Fruit fly (Drosophila melanogaster) whole organism, embryonic: Measurements from ENCODE around the gene wda.

Source experiments
- CG1024 ChIP-seq: fragments of 200-800 bp; sonication (Bioruptor generic); IDR thresholded peaks from 2 replicates; pipeline ENCODE4 v1.3.6; 2022; ENCODE audit warnings: missing biosample characterization, missing genetic modification characterization
- CG10959 ChIP-seq: fragments of 200-800 bp; sonication (Bioruptor generic); IDR thresholded peaks from 2 replicates; pipeline ENCODE4 v1.3.6; 2022; ENCODE audit warnings: missing biosample characterization, missing genetic modification characterization
- CG11247 ChIP-seq: fragments of 200-800 bp; sonication (Bioruptor generic); IDR thresholded peaks from 2 replicates; pipeline ENCODE4 v1.3.6; 2022; ENCODE audit warnings: missing biosample characterization, missing genetic modification characterization
- CG12071 ChIP-seq: fragments of 200-800 bp; sonication (Bioruptor generic); optimal IDR thresholded peaks from 3 replicates; lab custom pipeline; 2018; ENCODE audit warnings: missing biosample characterization, mild to moderate bottlenecking, missing genetic modification characterization
- CG12299 ChIP-seq: fragments of 200-800 bp; sonication (Bioruptor generic); optimal IDR thresholded peaks from 2 replicates; lab custom pipeline; 2018; ENCODE audit warnings: missing biosample characterization, mild to moderate bottlenecking, missing genetic modification characterization
- CG12942 ChIP-seq: fragments of 200-800 bp; sonication (Bioruptor generic); optimal IDR thresholded peaks from 3 replicates; lab custom pipeline; 2016; ENCODE audit warnings: missing biosample characterization, missing genetic modification characterization
- CG14050 ChIP-seq: fragments of 200-800 bp; sonication (Bioruptor generic); IDR thresholded peaks from 3 replicates; pipeline ENCODE4 v1.3.6; 2022; ENCODE audit warnings: missing biosample characterization, missing genetic modification characterization
- CG17359 ChIP-seq: fragments of 200-800 bp; sonication (Bioruptor generic); optimal IDR thresholded peaks from 3 replicates; lab custom pipeline; 2018; ENCODE audit warnings: missing biosample characterization, mild to moderate bottlenecking, missing genetic modification characterization, moderate library complexity
- CG31388 ChIP-seq: fragments of 200-800 bp; sonication (Bioruptor generic); optimal IDR thresholded peaks from 2 replicates; lab custom pipeline; 2016; ENCODE audit warnings: missing biosample characterization, missing genetic modification characterization
- CG3407 ChIP-seq: fragments of 200-800 bp; sonication (Bioruptor generic); optimal IDR thresholded peaks from 2 replicates; lab custom pipeline; 2018; ENCODE audit warnings: missing biosample characterization, mild to moderate bottlenecking, missing genetic modification characterization
- CG3838 ChIP-seq: fragments of 200-800 bp; sonication (Bioruptor generic); optimal IDR thresholded peaks from 3 replicates; lab custom pipeline; 2016; ENCODE audit warnings: missing biosample characterization, missing genetic modification characterization
- CG5180 ChIP-seq: fragments of 200-800 bp; sonication (Bioruptor generic); optimal IDR thresholded peaks from 3 replicates; lab custom pipeline; 2017; ENCODE audit warnings: missing biosample characterization, missing genetic modification characterization, mild to moderate bottlenecking, moderate library complexity, missing genetic modification reagents
- CG6254 ChIP-seq: fragments of 200-800 bp; sonication (Bioruptor generic); optimal IDR thresholded peaks from 3 replicates; lab custom pipeline; 2017; ENCODE audit warnings: mild to moderate bottlenecking, missing biosample characterization, missing genetic modification reagents, missing genetic modification characterization
- CG6683 ChIP-seq: fragments of 200-800 bp; sonication (Bioruptor generic); optimal IDR thresholded peaks from 2 replicates; lab custom pipeline; 2017; ENCODE audit warnings: missing biosample characterization, mild to moderate bottlenecking, missing genetic modification characterization, missing genetic modification reagents
- CG7357 ChIP-seq: fragments of 200-800 bp; sonication (Bioruptor generic); IDR thresholded peaks from 3 replicates; pipeline ENCODE4 v1.3.6; 2022; ENCODE audit warnings: missing biosample characterization, missing genetic modification characterization
- CG9797 ChIP-seq: fragments of 200-800 bp; sonication (Bioruptor generic); optimal IDR thresholded peaks from 3 replicates; lab custom pipeline; 2018; ENCODE audit warnings: missing biosample characterization, mild to moderate bottlenecking, missing genetic modification characterization
- CTCF ChIP-seq: fragments of 200-800 bp; sonication (Bioruptor generic); optimal IDR thresholded peaks from 2 replicates; lab custom pipeline; 2017; ENCODE audit warnings: missing biosample characterization, mild to moderate bottlenecking, missing genetic modification characterization, moderate library complexity
- Camta ChIP-seq: fragments of 200-800 bp; sonication (Bioruptor generic); optimal IDR thresholded peaks from 2 replicates; lab custom pipeline; 2016; ENCODE audit warnings: missing biosample characterization, missing genetic modification characterization
- D ChIP-seq, 2 experiments: fragments of 200-800 bp in 1 of 2; fragments of >200 bp in 1 of 2; sonication (Bioruptor generic) in 1 of 2; optimal IDR thresholded peaks; 2 replicates in 1 of 2; 3 replicates in 1 of 2; lab custom pipeline; 2017; ENCODE audit warnings: mild to moderate bottlenecking in 1 of 2, missing biosample characterization in 1 of 2, missing genetic modification characterization in 1 of 2, missing genetic modification reagents in 1 of 2
- ERR ChIP-seq: fragments of 200-800 bp; sonication (Bioruptor generic); optimal IDR thresholded peaks from 2 replicates; lab custom pipeline; 2016; ENCODE audit warnings: missing biosample characterization, missing genetic modification characterization
- Fer2 ChIP-seq: fragments of 200-800 bp; sonication (Bioruptor generic); optimal IDR thresholded peaks from 2 replicates; lab custom pipeline; 2018; ENCODE audit warnings: missing biosample characterization, mild to moderate bottlenecking, missing genetic modification characterization, moderate library complexity
- Fer3 ChIP-seq: fragments of 200-800 bp; sonication (Bioruptor generic); optimal IDR thresholded peaks from 2 replicates; lab custom pipeline; 2018; ENCODE audit warnings: missing biosample characterization, mild to moderate bottlenecking, missing genetic modification characterization, moderate library complexity
- Gug ChIP-seq: fragments of 200-800 bp; sonication (Bioruptor generic); IDR thresholded peaks from 4 replicates; pipeline ENCODE4 v1.3.6; 2022; ENCODE audit warnings: missing biosample characterization, missing genetic modification characterization
- H2.0 ChIP-seq: fragments of 200-800 bp; sonication (Bioruptor generic); IDR thresholded peaks from 2 replicates; pipeline ENCODE4 v1.3.6; 2022; ENCODE audit warnings: missing biosample characterization, missing genetic modification characterization
- Lhr ChIP-seq: fragments of 200-800 bp; sonication (Bioruptor generic); optimal IDR thresholded peaks from 3 replicates; lab custom pipeline; 2017; ENCODE audit warnings: mild to moderate bottlenecking, missing biosample characterization, missing genetic modification reagents, missing genetic modification characterization
- Mad ChIP-seq: fragments of 200-800 bp; sonication (Bioruptor generic); optimal IDR thresholded peaks from 2 replicates; lab custom pipeline; 2016; ENCODE audit warnings: missing biosample characterization, missing genetic modification characterization
- Max ChIP-seq: fragments of 200-800 bp; sonication (Bioruptor generic); optimal IDR thresholded peaks from 2 replicates; lab custom pipeline; 2016; ENCODE audit warnings: missing biosample characterization, mild to moderate bottlenecking, missing genetic modification characterization
- Oaz ChIP-seq: fragments of 200-800 bp; sonication (Bioruptor generic); IDR thresholded peaks from 2 replicates; pipeline ENCODE4 v1.3.6; 2022; ENCODE audit warnings: missing biosample characterization, missing genetic modification characterization
- Usf ChIP-seq: fragments of 200-800 bp; sonication (Bioruptor generic); optimal IDR thresholded peaks from 2 replicates; lab custom pipeline; 2017; ENCODE audit warnings: missing genotype, missing biosample characterization, missing genetic modification characterization
- aop ChIP-seq: fragments of 200-800 bp; sonication (Bioruptor generic); IDR thresholded peaks from 2 replicates; pipeline ENCODE4 v1.3.6; 2022; ENCODE audit warnings: missing biosample characterization, missing genetic modification characterization
- ap ChIP-seq: fragments of 200-800 bp; sonication (Bioruptor generic); IDR thresholded peaks from 2 replicates; pipeline ENCODE4 v1.3.6; 2022; ENCODE audit warnings: missing biosample characterization, missing genetic modification characterization
- cg ChIP-seq: fragments of 200-800 bp; sonication (Bioruptor generic); optimal IDR thresholded peaks from 3 replicates; lab custom pipeline; 2019; ENCODE audit warnings: missing biosample characterization, mild to moderate bottlenecking, missing genetic modification characterization, moderate library complexity
- chinmo ChIP-seq: fragments of 200-800 bp; sonication (Bioruptor generic); IDR thresholded peaks from 4 replicates; pipeline ENCODE4 v1.3.6; 2022; ENCODE audit warnings: missing biosample characterization, missing genetic modification characterization; ENCODE audit not compliant: partially characterized antibody
- croc ChIP-seq: fragments of 200-800 bp; sonication (Bioruptor generic); conservative IDR thresholded peaks from 3 replicates; pipeline ENCODE4 v1.3.6; 2022; ENCODE audit warnings: missing biosample characterization, missing genetic modification characterization
- cwo ChIP-seq: fragments of 200-800 bp; sonication (Bioruptor generic); optimal IDR thresholded peaks from 3 replicates; lab custom pipeline; 2017; ENCODE audit warnings: missing biosample characterization, missing genetic modification characterization, mild to moderate bottlenecking, moderate library complexity, missing genetic modification reagents
- emc ChIP-seq: fragments of 200-800 bp; sonication (Bioruptor generic); optimal IDR thresholded peaks from 2 replicates; lab custom pipeline; 2016; ENCODE audit warnings: missing biosample characterization, missing genetic modification characterization
- eve ChIP-seq, 2 experiments: fragments of >200 bp; optimal IDR thresholded peaks; 2 replicates each; lab custom pipeline; 2017; ENCODE audit warnings: missing biosample characterization in 2 of 2, missing genetic modification characterization in 2 of 2
- ftz-f1 ChIP-seq: fragments of 200-800 bp; sonication (Bioruptor generic); optimal IDR thresholded peaks from 2 replicates; lab custom pipeline; 2016; ENCODE audit warnings: missing biosample characterization, missing genetic modification characterization
- gro ChIP-seq: fragments of 200-800 bp; sonication (Bioruptor generic); optimal IDR thresholded peaks from 2 replicates; lab custom pipeline; 2016; ENCODE audit warnings: missing biosample characterization, missing genetic modification characterization
- gsb-n ChIP-seq: fragments of 200-800 bp; sonication (Bioruptor generic); optimal IDR thresholded peaks from 3 replicates; lab custom pipeline; 2018; ENCODE audit warnings: missing biosample characterization, mild to moderate bottlenecking, missing genetic modification characterization
- her ChIP-seq: fragments of 200-800 bp; sonication (Bioruptor generic); optimal IDR thresholded peaks from 2 replicates; lab custom pipeline; 2016; ENCODE audit warnings: missing biosample characterization, missing genetic modification characterization
- lilli ChIP-seq: fragments of 200-800 bp; sonication (Bioruptor generic); optimal IDR thresholded peaks from 3 replicates; lab custom pipeline; 2016; ENCODE audit warnings: missing biosample characterization, missing genetic modification characterization
- pros ChIP-seq: fragments of 200-800 bp; sonication (Bioruptor generic); optimal IDR thresholded peaks from 3 replicates; lab custom pipeline; 2019; ENCODE audit warnings: missing biosample characterization, mild to moderate bottlenecking, missing genetic modification characterization, moderate library complexity
- pum ChIP-seq: fragments of 200-800 bp; sonication (Bioruptor generic); optimal IDR thresholded peaks from 2 replicates; lab custom pipeline; 2016; ENCODE audit warnings: missing biosample characterization, missing genetic modification characterization
- pzg ChIP-seq: fragments of 200-800 bp; sonication (Bioruptor generic); optimal IDR thresholded peaks from 3 replicates; lab custom pipeline; 2018; ENCODE audit warnings: missing biosample characterization, mild to moderate bottlenecking, missing genetic modification characterization, moderate library complexity
- ro ChIP-seq: fragments of 200-800 bp; sonication (Bioruptor generic); IDR thresholded peaks from 2 replicates; pipeline ENCODE4 v1.3.6; 2022; ENCODE audit warnings: missing biosample characterization, missing genetic modification characterization
- shn ChIP-seq: fragments of 200-800 bp; sonication (Bioruptor generic); optimal IDR thresholded peaks from 3 replicates; lab custom pipeline; 2016; ENCODE audit warnings: missing biosample characterization, missing genetic modification characterization
- sob ChIP-seq: fragments of 200-800 bp; sonication (Bioruptor generic); IDR thresholded peaks from 2 replicates; pipeline ENCODE4 v1.3.6; 2022; ENCODE audit warnings: missing biosample characterization, missing genetic modification characterization
- tx ChIP-seq: fragments of 200-800 bp; sonication (Bioruptor generic); optimal IDR thresholded peaks from 2 replicates; lab custom pipeline; 2016; ENCODE audit warnings: missing biosample characterization, missing genetic modification characterization
- yki ChIP-seq: fragments of >200 bp; optimal IDR thresholded peaks from 3 replicates; lab custom pipeline; 2018
- zen ChIP-seq: fragments of 200-800 bp; sonication (Bioruptor generic); optimal IDR thresholded peaks from 3 replicates; lab custom pipeline; 2018; ENCODE audit warnings: missing biosample characterization, mild to moderate bottlenecking, missing genetic modification characterization, moderate library complexity
- zen2 ChIP-seq: fragments of 200-800 bp; sonication (Bioruptor generic); IDR thresholded peaks from 3 replicates; pipeline ENCODE4 v1.3.6; 2022; ENCODE audit warnings: missing biosample characterization, missing genetic modification characterization; ENCODE audit not compliant: partially characterized antibody

Gene wda

DNA sequence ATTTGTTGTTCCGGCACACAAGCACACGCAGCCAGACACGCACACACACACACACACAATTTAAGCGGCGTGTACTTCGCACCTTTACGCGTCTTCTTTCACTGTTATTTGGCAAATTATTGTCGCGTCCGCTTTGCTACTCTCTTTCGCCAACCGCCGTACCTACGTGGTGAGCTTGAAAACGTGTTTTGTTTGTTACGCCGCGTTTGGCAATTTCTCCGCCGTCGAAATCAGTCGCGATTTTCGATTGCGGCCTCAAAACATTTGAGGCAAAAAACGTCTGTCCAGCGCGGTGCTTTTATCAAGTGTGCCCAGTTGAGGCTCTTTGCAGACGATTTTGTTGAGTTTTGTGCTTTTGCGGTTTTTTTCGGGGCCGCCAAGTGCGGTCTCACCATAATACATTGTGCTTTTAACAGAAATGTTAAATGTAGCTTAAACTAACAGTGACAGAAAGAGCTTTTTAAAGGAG lies 36.2 kb downstream of the wda start (continued):
- TF ChIP-seq Max (no peak), shn (GFP tag; lab: Kevin White, UChicago) (no peak), pum (GFP tag; lab: Kevin White, UChicago) (no peak), sob (GFP tag; lab: Robert Waterston, UW) (no peak), her (peak; percentile 3), Camta (GFP tag; lab: Kevin White, UChicago) (no peak), Usf (GFP tag; lab: Kevin White, UChicago) (no peak), ap (no peak), gsb-n (tag; lab: Kevin White, UChicago) (no peak), cwo (GFP tag; lab: Kevin White, UChicago) (peak; percentile 9), tx (GFP tag; lab: Kevin White, UChicago) (no peak), Fer2 (tag; lab: Kevin White, UChicago) (no peak), lilli (no peak), emc (GFP tag; lab: Kevin White, UChicago) (no peak), Fer3 (tag; lab: Kevin White, UChicago) (no peak), CG31388 (GFP tag; lab: Kevin White, UChicago) (no peak), CG7357 (GFP tag; lab: Robert Waterston, UW) (no peak), CG3407 (GFP tag; lab: Kevin White, UChicago) (no peak), pros (no peak), CG6254 (no peak), chinmo (GFP tag; lab: Robert Waterston, UW) (0 out of 4 replicates have a peak, but pooled peaks have one; percentile 31), CG3838 (GFP tag; lab: Kevin White, UChicago) (no peak), CTCF (peak; percentile 52), yki (lab: Kevin White, UChicago) (no peak), CG1024 (GFP tag; lab: Robert Waterston, UW) (no peak), H2.0 (GFP tag; lab: Robert Waterston, UW) (no peak), croc (GFP tag; lab: Robert Waterston, UW) (no peak), gro (GFP tag; lab: Kevin White, UChicago) (peak; percentile 54), aop (GFP tag; lab: Robert Waterston, UW) (no peak), zen (tag; lab: Kevin White, UChicago) (no peak), CG17359 (tag; lab: Kevin White, UChicago) (no peak), CG11247 (GFP tag; lab: Robert Waterston, UW) (no peak), CG10959 (GFP tag; lab: Robert Waterston, UW) (no peak), Oaz (GFP tag; lab: Robert Waterston, UW) (no peak), Mad (GFP tag; lab: Kevin White, UChicago) (no peak), CG12071 (no peak), ERR (no peak), CG12299 (tag; lab: Kevin White, UChicago) (no peak), Lhr (no peak), pzg (GFP tag; lab: Kevin White, UChicago) (peak; percentile 75), ftz-f1 (peak; percentile 51), D (optimal IDR thresholded peaks at IDR 0.05; lab: Kevin White, UChicago) (no peak), D (GFP tag; optimal IDR thresholded peaks at IDR 0.05; lab: Kevin White, UChicago) (no peak), CG9797 (GFP tag; lab: Kevin White, UChicago) (peak; percentile 33), eve (GFP tag; optimal IDR thresholded peaks at IDR 0.05; lab: Kevin White, UChicago) (no peak), cg (peak; percentile 75), Gug (GFP tag; lab: Robert Waterston, UW) (no peak), CG14050 (no peak), CG5180 (GFP tag; lab: Kevin White, UChicago) (no peak), ro (GFP tag; lab: Robert Waterston, UW) (no peak), CG6683 (no peak), zen2 (GFP tag; lab: Robert Waterston, UW) (no peak; the same call in 2 of the 3 replicates), CG12942 (no peak)
